Worm (Caenorhabditis elegans) whole organism, L4 larva: Measurements from ENCODE around the gene F07C6.4.

Experiments
- D1046.2 ChIP-seq: fragments of 200-800 bp; sonication (Bioruptor generic); IDR thresholded peaks from 2 replicates; pipeline ENCODE4 v1.3.6; 2022; ENCODE audit warnings: missing genetic modification characterization, missing compliant biosample characterization
- F49E8.2 ChIP-seq: sonication (generic microtip); optimal IDR thresholded peaks from 2 replicates; lab custom pipeline; 2016; ENCODE audit warnings: missing compliant biosample characterization, mild to moderate bottlenecking, missing genetic modification characterization, borderline replicate concordance
- Y48G9A.11 ChIP-seq: fragments of 200-800 bp; sonication (Bioruptor generic); IDR thresholded peaks from 2 replicates; pipeline ENCODE4 v1.3.6; 2022; ENCODE audit warnings: missing genetic modification reagents, missing genetic modification characterization, missing compliant biosample characterization
- aha-1 ChIP-seq: fragments of 150-350 bp; peaks from one replicate; lab custom pipeline; 2014; ENCODE audit warnings: missing biosample characterization, missing genetic modification characterization
- ceh-20 ChIP-seq: fragments of 200-800 bp; sonication (Bioruptor generic); IDR thresholded peaks from 2 replicates; pipeline ENCODE4 v1.3.6; 2022; ENCODE audit warnings: missing genetic modification reagents, missing genetic modification characterization, missing compliant biosample characterization
- ceh-82 ChIP-seq: sonication (generic microtip); optimal IDR thresholded peaks from 2 replicates; lab custom pipeline; 2017; ENCODE audit warnings: missing biosample characterization, missing genetic modification characterization
- ces-1 ChIP-seq: fragments of 150-350 bp; sonication (generic microtip); optimal IDR thresholded peaks from 4 replicates; lab custom pipeline; 2014; ENCODE audit warnings: missing biosample characterization, missing genetic modification reagents, missing genetic modification characterization
- daf-12 ChIP-seq: fragments of 150-350 bp; optimal IDR thresholded peaks from 2 replicates; lab custom pipeline; 2014; ENCODE audit warnings: missing biosample characterization, missing genetic modification reagents, missing genetic modification characterization
- daf-16 ChIP-seq, 3 experiments: sonication (generic microtip); optimal IDR thresholded peaks; 2 replicates each; lab custom pipeline; 2016 to 2017; ENCODE audit warnings: missing genetic modification characterization in 3 of 3, missing genetic modification reagents in 3 of 3, mild to moderate bottlenecking in 2 of 3, missing compliant biosample characterization in 2 of 3, missing biosample characterization in 1 of 3, moderate library complexity in 1 of 3
- daf-8 ChIP-seq: fragments of 200-800 bp; sonication (Bioruptor generic); IDR thresholded peaks from 2 replicates; pipeline ENCODE4 v1.3.6; 2022; ENCODE audit warnings: missing genetic modification characterization, missing compliant biosample characterization
- dmd-6 ChIP-seq: fragments of 200-800 bp; sonication (Bioruptor generic); IDR thresholded peaks from 2 replicates; pipeline ENCODE4 v1.3.6; 2022; ENCODE audit warnings: missing genetic modification reagents, missing genetic modification characterization, missing compliant biosample characterization
- duxl-1 ChIP-seq: sonication (generic microtip); optimal IDR thresholded peaks from 2 replicates; lab custom pipeline; 2016; ENCODE audit warnings: mild to moderate bottlenecking, missing genetic modification characterization, moderate library complexity, missing compliant biosample characterization; ENCODE audit not compliant: poor library complexity
- egl-43 ChIP-seq: fragments of 200-800 bp; sonication (Bioruptor generic); IDR thresholded peaks from 2 replicates; pipeline ENCODE4 v1.3.6; 2022; ENCODE audit warnings: missing genetic modification reagents, missing genetic modification characterization, missing compliant biosample characterization
- hlh-11 ChIP-seq: fragments of 200-800 bp; sonication (Bioruptor generic); optimal IDR thresholded peaks from 2 replicates; lab custom pipeline; 2018; ENCODE audit warnings: mild to moderate bottlenecking, missing genetic modification characterization, missing compliant biosample characterization
- hlh-30 ChIP-seq: sonication (generic microtip); optimal IDR thresholded peaks from 2 replicates; lab custom pipeline; 2017; ENCODE audit warnings: antibody characterized with exemption, mild to moderate bottlenecking, missing genetic modification characterization, missing compliant biosample characterization; ENCODE audit not compliant: insufficient read depth
- hmg-1.1 ChIP-seq: fragments of 200-800 bp; sonication (Bioruptor generic); IDR thresholded peaks from 2 replicates; pipeline ENCODE4 v1.3.6; 2022; ENCODE audit warnings: missing genetic modification reagents, missing genetic modification characterization, missing compliant biosample characterization
- lsy-2 ChIP-seq, 2 experiments: fragments of 150-350 bp in 1 of 2; sonication (generic microtip) in 1 of 2; optimal IDR thresholded peaks; 2 replicates each; lab custom pipeline; 2014 to 2017; ENCODE audit warnings: missing biosample characterization in 2 of 2, missing genetic modification characterization in 2 of 2
- mdl-1 ChIP-seq, 2 experiments: fragments of 150-350 bp in 1 of 2; sonication (generic microtip) in 1 of 2; optimal IDR thresholded peaks; 2 replicates each; lab custom pipeline; 2014 to 2017; ENCODE audit warnings: missing biosample characterization in 2 of 2, missing genetic modification characterization in 2 of 2
- mdt-29 ChIP-seq: fragments of 200-800 bp; sonication (Bioruptor generic); IDR thresholded peaks from 2 replicates; pipeline ENCODE4 v1.3.6; 2022; ENCODE audit warnings: missing genetic modification reagents, missing genetic modification characterization, missing compliant biosample characterization
- mes-2 ChIP-seq: sonication (generic microtip); optimal IDR thresholded peaks from 2 replicates; lab custom pipeline; 2016; ENCODE audit warnings: missing genotype, mild to moderate bottlenecking, missing genetic modification characterization, missing compliant biosample characterization; ENCODE audit not compliant: poor library complexity, severe bottlenecking
- nhr-237 ChIP-seq: sonication (generic microtip); optimal IDR thresholded peaks from 2 replicates; lab custom pipeline; 2017; ENCODE audit warnings: missing biosample characterization, missing genetic modification characterization
- nhr-25 ChIP-seq: sonication (generic microtip); optimal IDR thresholded peaks from 2 replicates; lab custom pipeline; 2017; ENCODE audit warnings: missing genetic modification characterization, mild to moderate bottlenecking, missing compliant biosample characterization, antibody characterized with exemption, moderate library complexity, borderline replicate concordance; ENCODE audit not compliant: insufficient read depth
- nhr-28 ChIP-seq: fragments of 150-350 bp; optimal IDR thresholded peaks from 2 replicates; lab custom pipeline; 2014; ENCODE audit warnings: missing biosample characterization, missing genetic modification characterization
- nhr-77 ChIP-seq: fragments of 150-350 bp; optimal IDR thresholded peaks from 2 replicates; lab custom pipeline; 2014; ENCODE audit warnings: missing biosample characterization, missing genetic modification characterization
- skn-1 ChIP-seq: fragments of 150-350 bp; optimal IDR thresholded peaks from 2 replicates; lab custom pipeline; 2014; ENCODE audit warnings: missing biosample characterization, missing genetic modification characterization
- snpc-1.2 ChIP-seq: fragments of 200-800 bp; sonication (Bioruptor generic); IDR thresholded peaks from 2 replicates; pipeline ENCODE4 v1.3.6; 2022; ENCODE audit warnings: missing genetic modification reagents, missing genetic modification characterization, missing compliant biosample characterization
- spr-3 ChIP-seq: fragments of 200-800 bp; sonication (Bioruptor generic); optimal IDR thresholded peaks from 2 replicates; lab custom pipeline; 2018; ENCODE audit warnings: mild to moderate bottlenecking, missing genetic modification characterization, missing compliant biosample characterization
- unc-62 ChIP-seq, 3 experiments: fragments of 150-350 bp in 1 of 3; sonication (generic microtip); optimal IDR thresholded peaks in 2 of 3; peaks in 1 of 3; 1 replicate in 1 of 3; 2 replicates in 2 of 3; lab custom pipeline; 2014 to 2017; ENCODE audit warnings: missing biosample characterization in 3 of 3, missing genetic modification characterization in 3 of 3, missing genetic modification reagents in 3 of 3, missing genotype in 1 of 3
- zag-1 ChIP-seq: fragments of 150-350 bp; optimal IDR thresholded peaks from 2 replicates; lab custom pipeline; 2014; ENCODE audit warnings: missing biosample characterization, missing genetic modification characterization
- zfp-2 ChIP-seq: sonication (generic microtip); optimal IDR thresholded peaks from 2 replicates; lab custom pipeline; 2016; ENCODE audit warnings: mild to moderate bottlenecking, missing genetic modification characterization, missing compliant biosample characterization
- zfp-3 ChIP-seq: fragments of 200-800 bp; sonication (Bioruptor generic); conservative IDR thresholded peaks from 2 replicates; pipeline ENCODE4 v1.3.6; 2022; ENCODE audit warnings: missing genetic modification reagents, missing genetic modification characterization, missing compliant biosample characterization
- zip-11 ChIP-seq: fragments of 200-800 bp; sonication (Bioruptor generic); IDR thresholded peaks from 2 replicates; pipeline ENCODE4 v1.3.6; 2022; ENCODE audit warnings: missing genetic modification characterization, missing compliant biosample characterization

The F07C6.4 gene

ce11 chrIV:12813822-12814221, 8.1 kb downstream of the F07C6.4 start:
- TF ChIP-seq D1046.2 (GFP tag; lab: Robert Waterston, UW), result no peak
- TF ChIP-seq nhr-28 (tag; lab: Kevin White, UChicago), result no peak
- TF ChIP-seq skn-1 (tag; lab: Kevin White, UChicago), result no peak
- no peak for TF ChIP-seq mes-2 (tag; lab: Kevin White, UChicago)
- TF ChIP-seq nhr-77 (tag; lab: Kevin White, UChicago), result no peak
- TF ChIP-seq ceh-82, result no peak

ce11 chrIV:12816636-12817035, 10.9 kb downstream of the F07C6.4 start:
- TF ChIP-seq nhr-25 (tag; lab: Kevin White, UChicago), result peak; percentile 57
- TF ChIP-seq daf-16 (GFP tag; optimal IDR thresholded peaks at IDR 0.05; lab: Kevin White, UChicago), result no peak
- TF ChIP-seq daf-16 (tag; optimal IDR thresholded peaks at IDR 0.05; lab: Kevin White, UChicago), result no peak
- TF ChIP-seq, all 104 proteins: peak for 1

- TF ChIP-seq zip-11 (GFP tag; lab: Robert Waterston, UW), result no peak
- TF ChIP-seq hlh-11, result peak; percentile 15
- TF ChIP-seq daf-16 (GFP tag; optimal IDR thresholded peaks at IDR 0.05; lab: Kevin White, UChicago), result peak in 1 of 2 experiments; percentile 17
- TF ChIP-seq daf-16 (tag; optimal IDR thresholded peaks at IDR 0.05; lab: Kevin White, UChicago), result no peak
- TF ChIP-seq zag-1, result no peak
- peak; percentile 9 for TF ChIP-seq hlh-30 (tag; lab: Kevin White, UChicago)
Measured at ce11 chrIV:12817539-12817938, 11.8 kb downstream of the F07C6.4 start.

- TF ChIP-seq spr-3 (no peak), mes-2 (tag; lab: Kevin White, UChicago) (no peak), aha-1 (peak; percentile 96), daf-12 (tag; lab: Kevin White, UChicago) (no peak), zip-11 (GFP tag; lab: Robert Waterston, UW) (no peak), ceh-82 (no peak), unc-62 (GFP tag; optimal IDR thresholded peaks at IDR 0.05 in 1 of 2; lab: Kevin White, UChicago) (peak in 1 of 2 experiments; percentile 6), unc-62 (tag; optimal IDR thresholded peaks at IDR 0.05; lab: Kevin White, UChicago) (no peak), ceh-20 (GFP tag; lab: Robert Waterston, UW) (no peak), hmg-1.1 (GFP tag; lab: Robert Waterston, UW) (no peak), egl-43 (GFP tag; lab: Robert Waterston, UW) (no peak), duxl-1 (tag; lab: Kevin White, UChicago) (no peak), zfp-2 (tag; lab: Kevin White, UChicago) (no peak), nhr-28 (tag; lab: Kevin White, UChicago) (no peak), dmd-6 (GFP tag; lab: Robert Waterston, UW) (no peak)
Measured at ce11 chrIV:12825304-12825703, 19.6 kb downstream of the F07C6.4 start, which contains the start of gene M02B1.4. Gene M02B1.4, minus strand, starts transcription at chrIV:12825312.

- TF ChIP-seq ces-1 (GFP tag; lab: Kevin White, UChicago) (no peak), hlh-11 (peak; percentile 1), aha-1 (peak; percentile 91)
- TF ChIP-seq, all 104 proteins: peak for 2
Measured at ce11 chrIV:12830829-12831392, 25.2 kb downstream of the F07C6.4 start.

ce11 chrIV:12831609-12832500, 26.1 kb downstream of the F07C6.4 start:
- TF ChIP-seq lsy-2 (tag; optimal IDR thresholded peaks at IDR 0.05; lab: Kevin White, UChicago), result peak in 1 of 2 experiments; percentile 57
- no peak for TF ChIP-seq mdt-29 (GFP tag; lab: Robert Waterston, UW)
- peak; percentile 80 for TF ChIP-seq snpc-1.2 (GFP tag; lab: Robert Waterston, UW)
- no peak for TF ChIP-seq nhr-77 (tag; lab: Kevin White, UChicago)
- peak; percentile 51 for TF ChIP-seq mes-2 (tag; lab: Kevin White, UChicago)
- TF ChIP-seq unc-62 (GFP tag; optimal IDR thresholded peaks at IDR 0.05 in 1 of 2; lab: Kevin White, UChicago), result peak in 1 of 2 experiments; percentile 86
- TF ChIP-seq unc-62 (tag; optimal IDR thresholded peaks at IDR 0.05; lab: Kevin White, UChicago), result no peak
- TF ChIP-seq nhr-237, result no peak
- TF ChIP-seq F49E8.2 (tag; lab: Kevin White, UChicago), result peak; percentile 23
- TF ChIP-seq daf-8 (GFP tag; lab: Robert Waterston, UW), result no peak
- TF ChIP-seq zfp-3 (GFP tag; lab: Robert Waterston, UW), result no peak
- TF ChIP-seq spr-3, result no peak
- TF ChIP-seq Y48G9A.11 (GFP tag; lab: Robert Waterston, UW), result peak; percentile 55; the same call in 1 of the 2 replicates
- peak in 1 of 2 experiments; percentile 3 for TF ChIP-seq mdl-1 (tag; optimal IDR thresholded peaks at IDR 0.05; lab: Kevin White, UChicago)
